Worm (Caenorhabditis elegans): Measurements from ENCODE around the gene algn-7.

ce11 chrV:19955171-19955570 lies 21.0 kb upstream of the algn-7 start, which contains the start of gene abhd-3.1:
- no peak for TF ChIP-seq dao-5 (tag; optimal IDR thresholded peaks at IDR 0.05)
- TF ChIP-seq him-1 (tag; optimal IDR thresholded peaks at IDR 0.05) = no peak
- no peak for TF ChIP-seq W03F9.2 (tag; optimal IDR thresholded peaks at IDR 0.05)

Data from whole organism, L4/young adult.